Worm (Caenorhabditis elegans) whole organism, L2 larva: ENCODE results near the gene Y42H9AR.4.

ENCODE experiments used
- C34F6.9 ChIP-seq: fragments of 150-350 bp; optimal IDR thresholded peaks from 2 replicates; lab custom pipeline; 2014; ENCODE audit warnings: missing biosample characterization, missing genetic modification characterization
- F13H6.1 ChIP-seq: sonication (generic microtip); optimal IDR thresholded peaks from 2 replicates; lab custom pipeline; 2016; ENCODE audit warnings: missing genetic modification characterization, missing compliant biosample characterization
- R02D3.7 ChIP-seq: fragments of 150-350 bp; optimal IDR thresholded peaks from 2 replicates; lab custom pipeline; 2014; ENCODE audit warnings: missing biosample characterization, missing genetic modification characterization
- Y55F3AM.14 ChIP-seq: fragments of 200-800 bp; sonication (Bioruptor generic); optimal IDR thresholded peaks from 2 replicates; lab custom pipeline; 2018; ENCODE audit warnings: mild to moderate bottlenecking, missing genetic modification characterization, missing compliant biosample characterization
- ZK546.5 ChIP-seq: sonication (generic microtip); optimal IDR thresholded peaks from 2 replicates; lab custom pipeline; 2017; ENCODE audit warnings: missing biosample characterization, missing genetic modification characterization
- alr-1 ChIP-seq: fragments of 150-350 bp; optimal IDR thresholded peaks from 2 replicates; lab custom pipeline; 2014; ENCODE audit warnings: missing biosample characterization, missing genetic modification characterization
- aly-2 ChIP-seq: fragments of 150-350 bp; optimal IDR thresholded peaks from 2 replicates; lab custom pipeline; 2014; ENCODE audit warnings: missing biosample characterization, missing genetic modification characterization
- ama-1 ChIP-seq: fragments of 150-350 bp; optimal IDR thresholded peaks from 2 replicates; lab custom pipeline; 2018; ENCODE audit warnings: inconsistent platforms
- blmp-1 ChIP-seq: sonication (generic microtip); optimal IDR thresholded peaks from 2 replicates; lab custom pipeline; 2017; ENCODE audit warnings: missing genetic modification characterization, mild to moderate bottlenecking, missing compliant biosample characterization, antibody characterized with exemption, moderate library complexity; ENCODE audit not compliant: insufficient read depth
- ceh-16 ChIP-seq: fragments of 150-350 bp; optimal IDR thresholded peaks from 2 replicates; lab custom pipeline; 2014; ENCODE audit warnings: missing biosample characterization, missing genetic modification characterization
- ceh-82 ChIP-seq: fragments of 150-350 bp; optimal IDR thresholded peaks from 2 replicates; lab custom pipeline; 2014; ENCODE audit warnings: missing biosample characterization, missing genetic modification characterization
- crh-2 ChIP-seq: sonication (generic microtip); optimal IDR thresholded peaks from 2 replicates; lab custom pipeline; 2017; ENCODE audit warnings: missing biosample characterization, missing genetic modification characterization
- dmd-4 ChIP-seq: sonication (generic microtip); optimal IDR thresholded peaks from 2 replicates; lab custom pipeline; 2017; ENCODE audit warnings: missing biosample characterization, missing genetic modification characterization
- egl-27 ChIP-seq: sonication (generic microtip); optimal IDR thresholded peaks from 3 replicates; lab custom pipeline; 2017; ENCODE audit warnings: missing biosample characterization, missing genetic modification reagents, missing genetic modification characterization
- elt-1 ChIP-seq: fragments of 150-350 bp; optimal IDR thresholded peaks from 2 replicates; lab custom pipeline; 2014; ENCODE audit warnings: missing biosample characterization, missing genetic modification characterization
- elt-3 ChIP-seq: sonication (generic microtip); optimal IDR thresholded peaks from 2 replicates; lab custom pipeline; 2017; ENCODE audit warnings: missing biosample characterization, missing genetic modification characterization
- fos-1 ChIP-seq: fragments of 150-350 bp; optimal IDR thresholded peaks from 2 replicates; lab custom pipeline; 2014; ENCODE audit warnings: missing biosample characterization, missing genetic modification characterization
- gmeb-1 ChIP-seq: fragments of 150-350 bp; optimal IDR thresholded peaks from 2 replicates; lab custom pipeline; 2014; ENCODE audit warnings: missing biosample characterization, missing genetic modification characterization
- lin-11 ChIP-seq: fragments of 150-350 bp; sonication (generic microtip); optimal IDR thresholded peaks from 2 replicates; lab custom pipeline; 2014; ENCODE audit warnings: missing biosample characterization, missing genetic modification characterization, inconsistent platforms, mixed read lengths
- lin-13 ChIP-seq: fragments of 150-350 bp; optimal IDR thresholded peaks from 2 replicates; lab custom pipeline; 2014; ENCODE audit warnings: missing biosample characterization, missing genetic modification reagents, missing genetic modification characterization
- lin-39 ChIP-seq: fragments of 150-350 bp; optimal IDR thresholded peaks from 2 replicates; lab custom pipeline; 2014; ENCODE audit warnings: missing biosample characterization, missing genetic modification reagents, missing genetic modification characterization
- lsy-2 ChIP-seq, 2 experiments: fragments of 150-350 bp in 1 of 2; sonication (generic microtip) in 1 of 2; optimal IDR thresholded peaks; 2 replicates each; lab custom pipeline; 2014 to 2017; ENCODE audit warnings: missing biosample characterization in 2 of 2, missing genetic modification characterization in 2 of 2
- mab-5 ChIP-seq: fragments of 150-350 bp; optimal IDR thresholded peaks from 2 replicates; lab custom pipeline; 2014; ENCODE audit warnings: missing biosample characterization, missing genetic modification characterization
- mbf-1 ChIP-seq: sonication (generic microtip); optimal IDR thresholded peaks from 2 replicates; lab custom pipeline; 2017; ENCODE audit warnings: missing biosample characterization, missing genetic modification characterization
- mdl-1 ChIP-seq, 2 experiments: fragments of 150-350 bp in 1 of 2; sonication (generic microtip) in 1 of 2; optimal IDR thresholded peaks; 2 replicates each; lab custom pipeline; 2017; ENCODE audit warnings: missing biosample characterization in 2 of 2, missing genetic modification characterization in 2 of 2
- nhr-10 ChIP-seq: sonication (generic microtip); optimal IDR thresholded peaks from 2 replicates; lab custom pipeline; 2017; ENCODE audit warnings: missing biosample characterization, missing genetic modification characterization
- nhr-11 ChIP-seq: fragments of 150-350 bp; optimal IDR thresholded peaks from 2 replicates; lab custom pipeline; 2014; ENCODE audit warnings: missing biosample characterization, missing genetic modification characterization
- nhr-12 ChIP-seq: fragments of 150-350 bp; optimal IDR thresholded peaks from 2 replicates; lab custom pipeline; 2014; ENCODE audit warnings: missing biosample characterization, missing genetic modification characterization
- nhr-129 ChIP-seq: fragments of 150-350 bp; optimal IDR thresholded peaks from 2 replicates; lab custom pipeline; 2014; ENCODE audit warnings: missing biosample characterization, missing genetic modification characterization
- nhr-21 ChIP-seq: fragments of 150-350 bp; optimal IDR thresholded peaks from 2 replicates; lab custom pipeline; 2014; ENCODE audit warnings: missing biosample characterization, missing genetic modification characterization
- nhr-23 ChIP-seq: fragments of 150-350 bp; optimal IDR thresholded peaks from 2 replicates; lab custom pipeline; 2014; ENCODE audit warnings: missing biosample characterization, missing genetic modification reagents, missing genetic modification characterization
- nhr-237 ChIP-seq: fragments of 150-350 bp; optimal IDR thresholded peaks from 2 replicates; lab custom pipeline; 2014; ENCODE audit warnings: missing biosample characterization, missing genetic modification characterization
- nhr-25 ChIP-seq: fragments of 150-350 bp; sonication (generic microtip); optimal IDR thresholded peaks from 3 replicates; lab custom pipeline; 2014; ENCODE audit warnings: missing biosample characterization, missing genetic modification characterization
- nhr-6 ChIP-seq: fragments of 150-350 bp; optimal IDR thresholded peaks from 2 replicates; lab custom pipeline; 2014; ENCODE audit warnings: missing biosample characterization, missing genetic modification characterization
- nhr-77 ChIP-seq: fragments of 150-350 bp; optimal IDR thresholded peaks from 2 replicates; lab custom pipeline; 2014; ENCODE audit warnings: missing biosample characterization, missing genetic modification characterization
- peb-1 ChIP-seq: fragments of 150-350 bp; optimal IDR thresholded peaks from 2 replicates; lab custom pipeline; 2014; ENCODE audit warnings: missing biosample characterization, missing genetic modification characterization
- sem-4 ChIP-seq: fragments of 150-350 bp; optimal IDR thresholded peaks from 2 replicates; lab custom pipeline; 2014; ENCODE audit warnings: missing biosample characterization, missing genetic modification reagents, missing genetic modification characterization
- skn-1 ChIP-seq: sonication (generic microtip); optimal IDR thresholded peaks from 2 replicates; lab custom pipeline; 2017; ENCODE audit warnings: missing biosample characterization, missing genetic modification characterization
- sma-3 ChIP-seq: sonication (generic microtip); optimal IDR thresholded peaks from 2 replicates; lab custom pipeline; 2016; ENCODE audit warnings: missing genetic modification reagents, missing genetic modification characterization, missing compliant biosample characterization
- sma-9 ChIP-seq, 2 experiments: fragments of 150-350 bp in 1 of 2; sonication (generic microtip) in 1 of 2; optimal IDR thresholded peaks; 2 replicates each; lab custom pipeline; 2014 to 2016; ENCODE audit warnings: missing genetic modification characterization in 2 of 2, mild to moderate bottlenecking in 1 of 2, missing biosample characterization in 1 of 2, missing compliant biosample characterization in 1 of 2, missing genetic modification reagents in 1 of 2, moderate library complexity in 1 of 2
- snpc-4 ChIP-seq: fragments of 150-350 bp; optimal IDR thresholded peaks from 2 replicates; lab custom pipeline; 2014; ENCODE audit warnings: missing biosample characterization, missing genetic modification characterization
- unc-39 ChIP-seq: fragments of 150-350 bp; optimal IDR thresholded peaks from 2 replicates; lab custom pipeline; 2014; ENCODE audit warnings: missing biosample characterization, missing genetic modification characterization
- unc-55 ChIP-seq: fragments of 150-350 bp; sonication (generic microtip); optimal IDR thresholded peaks from 3 replicates; lab custom pipeline; 2014; ENCODE audit warnings: missing biosample characterization, missing genetic modification reagents, missing genetic modification characterization
- unc-62 ChIP-seq: fragments of 150-350 bp; optimal IDR thresholded peaks from 2 replicates; lab custom pipeline; 2014; ENCODE audit warnings: missing biosample characterization, missing genetic modification reagents, missing genetic modification characterization
- zag-1 ChIP-seq: fragments of 150-350 bp; optimal IDR thresholded peaks from 2 replicates; lab custom pipeline; 2014; ENCODE audit warnings: missing biosample characterization, missing genetic modification characterization
- ztf-1 ChIP-seq: fragments of 200-800 bp; sonication (Bioruptor generic); conservative IDR thresholded peaks from 2 replicates; pipeline ENCODE4 v1.3.6; 2022; ENCODE audit warnings: missing genetic modification characterization, missing compliant biosample characterization
- ztf-11 ChIP-seq: sonication (generic microtip); optimal IDR thresholded peaks from 2 replicates; lab custom pipeline; 2017; ENCODE audit warnings: missing biosample characterization, missing genetic modification characterization
- ztf-4 ChIP-seq: fragments of 150-350 bp; optimal IDR thresholded peaks from 2 replicates; lab custom pipeline; 2014; ENCODE audit warnings: missing biosample characterization, missing genetic modification characterization

Y42H9AR.4 gene

DNA sequence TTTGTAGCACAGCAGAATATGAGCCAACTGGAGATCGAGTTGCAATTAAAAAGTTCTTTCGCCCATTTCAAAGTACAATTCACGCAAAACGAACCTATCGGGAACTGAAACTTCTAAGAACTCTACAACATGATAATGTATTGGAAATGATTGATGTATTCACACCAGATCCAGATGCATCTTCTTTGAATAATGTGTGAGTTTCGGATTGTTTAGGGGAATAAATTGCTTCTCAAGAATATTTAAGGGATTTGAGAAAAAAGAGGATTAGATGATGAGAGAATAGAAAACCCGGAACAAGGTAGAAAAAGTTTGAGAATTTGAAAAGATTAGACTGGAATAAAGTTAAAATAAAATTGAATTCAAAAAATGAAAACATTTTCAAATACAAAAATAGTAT lies 32.3 kb upstream of the Y42H9AR.4 start:
- no peak for TF ChIP-seq nhr-12
- TF ChIP-seq ama-1 (lab: Kevin White, UChicago): no peak
- TF ChIP-seq gmeb-1 (tag; lab: Kevin White, UChicago): no peak
- TF ChIP-seq unc-55 (GFP tag; lab: Kevin White, UChicago): peak; percentile 66

DNA sequence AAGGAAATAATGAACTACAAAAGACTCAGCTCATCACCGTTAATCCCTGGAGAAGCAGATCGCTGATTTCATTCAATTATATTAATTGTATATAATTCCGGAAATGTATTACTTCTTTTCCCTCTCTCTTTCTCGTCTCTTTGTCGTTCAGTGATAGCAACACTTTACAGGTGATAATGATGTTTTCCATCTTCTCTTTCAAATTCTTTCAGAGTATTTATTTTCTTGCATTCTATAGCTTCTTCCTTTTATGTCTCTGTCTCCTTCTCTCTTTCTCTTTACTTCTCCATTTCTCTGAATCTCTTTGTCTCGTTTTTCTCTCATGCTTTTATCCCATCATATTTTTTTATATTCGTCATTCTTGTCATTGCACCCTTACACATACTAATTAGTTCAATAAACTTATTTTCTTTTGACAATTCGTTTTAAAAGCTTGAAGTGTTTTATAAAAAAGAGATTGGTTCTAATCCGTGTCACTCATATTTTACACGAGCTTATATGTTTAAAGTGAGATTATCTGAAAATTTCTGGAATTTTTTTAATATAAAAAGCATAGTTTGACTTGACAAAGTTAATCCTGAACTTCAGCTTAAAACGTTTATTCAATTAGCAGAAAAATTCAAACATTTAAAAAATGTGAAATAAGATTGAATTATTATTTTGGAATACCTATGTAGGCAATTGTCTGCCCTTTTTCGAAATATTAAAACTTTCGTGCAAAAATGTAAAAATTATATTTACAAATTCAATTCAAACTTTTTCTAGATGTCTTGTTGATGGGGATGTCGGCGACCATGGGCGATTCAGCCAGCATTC lies 30.9 kb upstream of the Y42H9AR.4 start, which contains the start of gene pmk-2:
Gene pmk-2, plus strand, starts transcription at position 766 of the 816 bp plus-strand sequence.
- TF ChIP-seq sem-4 (tag; lab: Kevin White, UChicago) (no peak), lin-13 (GFP tag; lab: Kevin White, UChicago) (peak; percentile 24), skn-1 (tag; lab: Kevin White, UChicago) (no peak), peb-1 (tag; lab: Kevin White, UChicago) (no peak), ztf-4 (no peak), elt-1 (tag; lab: Kevin White, UChicago) (no peak), blmp-1 (tag; lab: Kevin White, UChicago) (no peak), nhr-12 (no peak), mbf-1 (tag; lab: Kevin White, UChicago) (no peak), ama-1 (lab: Kevin White, UChicago) (no peak), alr-1 (tag; lab: Kevin White, UChicago) (no peak), crh-2 (tag; lab: Kevin White, UChicago) (peak; percentile 52), nhr-25 (tag; lab: Kevin White, UChicago) (no peak), dmd-4 (peak; percentile 47), aly-2 (tag; lab: Kevin White, UChicago) (no peak), lin-11 (tag; lab: Kevin White, UChicago) (no peak), snpc-4 (tag; lab: Kevin White, UChicago) (peak; percentile 4), nhr-23 (tag; lab: Kevin White, UChicago) (no peak), sma-3 (no peak), sma-9 (GFP tag; optimal IDR thresholded peaks at IDR 0.05; lab: Kevin White, UChicago) (no peak), sma-9 (tag; optimal IDR thresholded peaks at IDR 0.05; lab: Kevin White, UChicago) (no peak), nhr-11 (tag; lab: Kevin White, UChicago) (no peak), nhr-129 (tag; lab: Kevin White, UChicago) (no peak), nhr-77 (tag; lab: Kevin White, UChicago) (no peak), unc-62 (no peak), unc-55 (GFP tag; lab: Kevin White, UChicago) (peak; percentile 46), ZK546.5 (tag; lab: Kevin White, UChicago) (no peak), nhr-237 (tag; lab: Kevin White, UChicago) (no peak), fos-1 (tag; lab: Kevin White, UChicago) (peak; percentile 54), ztf-11 (tag; lab: Kevin White, UChicago) (no peak), unc-39 (tag; lab: Kevin White, UChicago) (no peak), nhr-21 (tag; lab: Kevin White, UChicago) (no peak), egl-27 (tag; lab: Kevin White, UChicago) (no peak), zag-1 (no peak), elt-3 (no peak), F13H6.1 (tag; lab: Kevin White, UChicago) (no peak), mdl-1 (tag; optimal IDR thresholded peaks at IDR 0.05; lab: Kevin White, UChicago) (no peak), Y55F3AM.14 (GFP tag; lab: Kevin White, UChicago) (no peak), ceh-82 (tag; lab: Kevin White, UChicago) (no peak), nhr-10 (tag; lab: Kevin White, UChicago) (no peak), ceh-16 (tag; lab: Kevin White, UChicago) (no peak), R02D3.7 (no peak), C34F6.9 (tag; lab: Kevin White, UChicago) (peak; percentile 67), lin-39 (tag; lab: Kevin White, UChicago) (no peak), gmeb-1 (tag; lab: Kevin White, UChicago) (no peak), nhr-6 (tag; lab: Kevin White, UChicago) (no peak), ztf-1 (GFP tag; lab: Robert Waterston, UW) (no peak), mab-5 (tag; lab: Kevin White, UChicago) (no peak), lsy-2 (tag; optimal IDR thresholded peaks at IDR 0.05; lab: Kevin White, UChicago) (peak in 1 of 2 experiments; percentile 54)
